Fruit fly (Drosophila melanogaster): Measurements from ENCODE around the gene CG6138.

DNA sequence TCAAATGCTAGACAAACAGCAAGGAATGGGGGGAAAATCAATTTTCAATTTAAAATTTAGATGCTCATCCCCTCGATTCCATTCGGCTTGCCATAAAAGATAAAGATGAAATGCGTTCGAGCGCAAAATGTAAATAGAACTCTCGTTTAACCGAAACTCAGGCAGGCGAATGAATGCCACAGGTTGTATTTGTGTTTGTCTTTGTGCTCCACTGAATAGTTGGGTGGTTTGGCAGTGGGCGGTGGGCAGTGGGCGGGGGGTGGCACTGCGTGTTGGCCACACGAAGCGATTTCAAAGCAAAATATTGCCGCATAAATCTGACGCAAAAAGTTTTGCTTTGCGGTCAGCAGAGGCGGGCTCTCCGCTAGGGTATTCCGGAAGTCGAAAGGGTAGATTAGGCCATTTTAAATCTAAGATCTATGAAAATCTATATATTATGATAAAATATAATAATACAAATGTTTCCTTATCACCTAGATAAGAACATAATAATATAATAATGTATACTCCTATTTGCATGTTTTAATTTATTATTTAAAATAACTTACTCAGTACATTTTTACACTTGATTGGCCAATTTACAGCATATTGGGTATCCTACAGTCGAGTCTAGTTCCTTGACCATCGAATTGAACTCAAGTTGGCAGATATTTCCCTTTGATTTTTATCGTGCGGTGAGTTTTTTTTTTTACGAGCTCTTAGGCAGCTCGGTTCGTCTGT lies 44.7 kb upstream of the CG6138 start:
- TF ChIP-seq rgr (GFP tag; optimal IDR thresholded peaks at IDR 0.05) (no peak), woc (GFP tag; optimal IDR thresholded peaks at IDR 0.05) (no peak), br (GFP tag; optimal IDR thresholded peaks at IDR 0.05) (no peak), usp (GFP tag; optimal IDR thresholded peaks at IDR 0.05) (no peak), GATAd (GFP tag; optimal IDR thresholded peaks at IDR 0.05) (no peak), lola (GFP tag; optimal IDR thresholded peaks at IDR 0.05) (no peak), pan (optimal IDR thresholded peaks at IDR 0.05) (no peak), N (GFP tag; optimal IDR thresholded peaks at IDR 0.05) (no peak), foxo (GFP tag; optimal IDR thresholded peaks at IDR 0.05) (no peak), tai (GFP tag; optimal IDR thresholded peaks at IDR 0.05) (no peak), OdsH (GFP tag; optimal IDR thresholded peaks at IDR 0.05) (no peak), HLH106 (tag; optimal IDR thresholded peaks at IDR 0.05) (no peak), h (GFP tag; optimal IDR thresholded peaks at IDR 0.05) (no peak), Myc (optimal IDR thresholded peaks at IDR 0.05) (no peak)

Data from whole organism, wandering third instar larva.